Worm (Caenorhabditis elegans) whole organism, L2 larva: ENCODE results near the gene rad-54.L2.

Experiments used
- C34F6.9 ChIP-seq: fragments of 150-350 bp; optimal IDR thresholded peaks from 2 replicates; lab custom pipeline; 2014; ENCODE audit warnings: missing biosample characterization, missing genetic modification characterization
- F13H6.1 ChIP-seq: sonication (generic microtip); optimal IDR thresholded peaks from 2 replicates; lab custom pipeline; 2016; ENCODE audit warnings: missing genetic modification characterization, missing compliant biosample characterization
- Y55F3AM.14 ChIP-seq: fragments of 200-800 bp; sonication (Bioruptor generic); optimal IDR thresholded peaks from 2 replicates; lab custom pipeline; 2018; ENCODE audit warnings: mild to moderate bottlenecking, missing genetic modification characterization, missing compliant biosample characterization
- ZK546.5 ChIP-seq: sonication (generic microtip); optimal IDR thresholded peaks from 2 replicates; lab custom pipeline; 2017; ENCODE audit warnings: missing biosample characterization, missing genetic modification characterization
- alr-1 ChIP-seq: fragments of 150-350 bp; optimal IDR thresholded peaks from 2 replicates; lab custom pipeline; 2014; ENCODE audit warnings: missing biosample characterization, missing genetic modification characterization
- aly-2 ChIP-seq: fragments of 150-350 bp; optimal IDR thresholded peaks from 2 replicates; lab custom pipeline; 2014; ENCODE audit warnings: missing biosample characterization, missing genetic modification characterization
- ama-1 ChIP-seq: fragments of 150-350 bp; optimal IDR thresholded peaks from 2 replicates; lab custom pipeline; 2018; ENCODE audit warnings: inconsistent platforms
- blmp-1 ChIP-seq: sonication (generic microtip); optimal IDR thresholded peaks from 2 replicates; lab custom pipeline; 2017; ENCODE audit warnings: missing genetic modification characterization, mild to moderate bottlenecking, missing compliant biosample characterization, antibody characterized with exemption, moderate library complexity; ENCODE audit not compliant: insufficient read depth
- ceh-16 ChIP-seq: fragments of 150-350 bp; optimal IDR thresholded peaks from 2 replicates; lab custom pipeline; 2014; ENCODE audit warnings: missing biosample characterization, missing genetic modification characterization
- ceh-82 ChIP-seq: fragments of 150-350 bp; optimal IDR thresholded peaks from 2 replicates; lab custom pipeline; 2014; ENCODE audit warnings: missing biosample characterization, missing genetic modification characterization
- crh-2 ChIP-seq: sonication (generic microtip); optimal IDR thresholded peaks from 2 replicates; lab custom pipeline; 2017; ENCODE audit warnings: missing biosample characterization, missing genetic modification characterization
- dmd-4 ChIP-seq: sonication (generic microtip); optimal IDR thresholded peaks from 2 replicates; lab custom pipeline; 2017; ENCODE audit warnings: missing biosample characterization, missing genetic modification characterization
- egl-27 ChIP-seq: sonication (generic microtip); optimal IDR thresholded peaks from 3 replicates; lab custom pipeline; 2017; ENCODE audit warnings: missing biosample characterization, missing genetic modification reagents, missing genetic modification characterization
- elt-1 ChIP-seq: fragments of 150-350 bp; optimal IDR thresholded peaks from 2 replicates; lab custom pipeline; 2014; ENCODE audit warnings: missing biosample characterization, missing genetic modification characterization
- elt-3 ChIP-seq: sonication (generic microtip); optimal IDR thresholded peaks from 2 replicates; lab custom pipeline; 2017; ENCODE audit warnings: missing biosample characterization, missing genetic modification characterization
- fos-1 ChIP-seq: fragments of 150-350 bp; optimal IDR thresholded peaks from 2 replicates; lab custom pipeline; 2014; ENCODE audit warnings: missing biosample characterization, missing genetic modification characterization
- gmeb-1 ChIP-seq: fragments of 150-350 bp; optimal IDR thresholded peaks from 2 replicates; lab custom pipeline; 2014; ENCODE audit warnings: missing biosample characterization, missing genetic modification characterization
- lin-11 ChIP-seq: fragments of 150-350 bp; sonication (generic microtip); optimal IDR thresholded peaks from 2 replicates; lab custom pipeline; 2014; ENCODE audit warnings: missing biosample characterization, missing genetic modification characterization, inconsistent platforms, mixed read lengths
- lin-13 ChIP-seq: fragments of 150-350 bp; optimal IDR thresholded peaks from 2 replicates; lab custom pipeline; 2014; ENCODE audit warnings: missing biosample characterization, missing genetic modification reagents, missing genetic modification characterization
- lin-39 ChIP-seq: fragments of 150-350 bp; optimal IDR thresholded peaks from 2 replicates; lab custom pipeline; 2014; ENCODE audit warnings: missing biosample characterization, missing genetic modification reagents, missing genetic modification characterization
- lsy-2 ChIP-seq, 2 experiments: fragments of 150-350 bp in 1 of 2; sonication (generic microtip) in 1 of 2; optimal IDR thresholded peaks; 2 replicates each; lab custom pipeline; 2014 to 2017; ENCODE audit warnings: missing biosample characterization in 2 of 2, missing genetic modification characterization in 2 of 2
- mab-5 ChIP-seq: fragments of 150-350 bp; optimal IDR thresholded peaks from 2 replicates; lab custom pipeline; 2014; ENCODE audit warnings: missing biosample characterization, missing genetic modification characterization
- mbf-1 ChIP-seq: sonication (generic microtip); optimal IDR thresholded peaks from 2 replicates; lab custom pipeline; 2017; ENCODE audit warnings: missing biosample characterization, missing genetic modification characterization
- nhr-10 ChIP-seq: sonication (generic microtip); optimal IDR thresholded peaks from 2 replicates; lab custom pipeline; 2017; ENCODE audit warnings: missing biosample characterization, missing genetic modification characterization
- nhr-12 ChIP-seq: fragments of 150-350 bp; optimal IDR thresholded peaks from 2 replicates; lab custom pipeline; 2014; ENCODE audit warnings: missing biosample characterization, missing genetic modification characterization
- nhr-129 ChIP-seq: fragments of 150-350 bp; optimal IDR thresholded peaks from 2 replicates; lab custom pipeline; 2014; ENCODE audit warnings: missing biosample characterization, missing genetic modification characterization
- nhr-21 ChIP-seq: fragments of 150-350 bp; optimal IDR thresholded peaks from 2 replicates; lab custom pipeline; 2014; ENCODE audit warnings: missing biosample characterization, missing genetic modification characterization
- nhr-23 ChIP-seq: fragments of 150-350 bp; optimal IDR thresholded peaks from 2 replicates; lab custom pipeline; 2014; ENCODE audit warnings: missing biosample characterization, missing genetic modification reagents, missing genetic modification characterization
- nhr-237 ChIP-seq: fragments of 150-350 bp; optimal IDR thresholded peaks from 2 replicates; lab custom pipeline; 2014; ENCODE audit warnings: missing biosample characterization, missing genetic modification characterization
- nhr-25 ChIP-seq: fragments of 150-350 bp; sonication (generic microtip); optimal IDR thresholded peaks from 3 replicates; lab custom pipeline; 2014; ENCODE audit warnings: missing biosample characterization, missing genetic modification characterization
- nhr-6 ChIP-seq: fragments of 150-350 bp; optimal IDR thresholded peaks from 2 replicates; lab custom pipeline; 2014; ENCODE audit warnings: missing biosample characterization, missing genetic modification characterization
- nhr-77 ChIP-seq: fragments of 150-350 bp; optimal IDR thresholded peaks from 2 replicates; lab custom pipeline; 2014; ENCODE audit warnings: missing biosample characterization, missing genetic modification characterization
- peb-1 ChIP-seq: fragments of 150-350 bp; optimal IDR thresholded peaks from 2 replicates; lab custom pipeline; 2014; ENCODE audit warnings: missing biosample characterization, missing genetic modification characterization
- sem-4 ChIP-seq: fragments of 150-350 bp; optimal IDR thresholded peaks from 2 replicates; lab custom pipeline; 2014; ENCODE audit warnings: missing biosample characterization, missing genetic modification reagents, missing genetic modification characterization
- skn-1 ChIP-seq: sonication (generic microtip); optimal IDR thresholded peaks from 2 replicates; lab custom pipeline; 2017; ENCODE audit warnings: missing biosample characterization, missing genetic modification characterization
- sma-3 ChIP-seq: sonication (generic microtip); optimal IDR thresholded peaks from 2 replicates; lab custom pipeline; 2016; ENCODE audit warnings: missing genetic modification reagents, missing genetic modification characterization, missing compliant biosample characterization
- sma-9 ChIP-seq, 2 experiments: fragments of 150-350 bp in 1 of 2; sonication (generic microtip) in 1 of 2; optimal IDR thresholded peaks; 2 replicates each; lab custom pipeline; 2014 to 2016; ENCODE audit warnings: missing genetic modification characterization in 2 of 2, mild to moderate bottlenecking in 1 of 2, missing biosample characterization in 1 of 2, missing compliant biosample characterization in 1 of 2, missing genetic modification reagents in 1 of 2, moderate library complexity in 1 of 2
- snpc-4 ChIP-seq: fragments of 150-350 bp; optimal IDR thresholded peaks from 2 replicates; lab custom pipeline; 2014; ENCODE audit warnings: missing biosample characterization, missing genetic modification characterization
- unc-39 ChIP-seq: fragments of 150-350 bp; optimal IDR thresholded peaks from 2 replicates; lab custom pipeline; 2014; ENCODE audit warnings: missing biosample characterization, missing genetic modification characterization
- unc-55 ChIP-seq: fragments of 150-350 bp; sonication (generic microtip); optimal IDR thresholded peaks from 3 replicates; lab custom pipeline; 2014; ENCODE audit warnings: missing biosample characterization, missing genetic modification reagents, missing genetic modification characterization
- unc-62 ChIP-seq: fragments of 150-350 bp; optimal IDR thresholded peaks from 2 replicates; lab custom pipeline; 2014; ENCODE audit warnings: missing biosample characterization, missing genetic modification reagents, missing genetic modification characterization
- zag-1 ChIP-seq: fragments of 150-350 bp; optimal IDR thresholded peaks from 2 replicates; lab custom pipeline; 2014; ENCODE audit warnings: missing biosample characterization, missing genetic modification characterization
- ztf-1 ChIP-seq: fragments of 200-800 bp; sonication (Bioruptor generic); conservative IDR thresholded peaks from 2 replicates; pipeline ENCODE4 v1.3.6; 2022; ENCODE audit warnings: missing genetic modification characterization, missing compliant biosample characterization
- ztf-11 ChIP-seq: sonication (generic microtip); optimal IDR thresholded peaks from 2 replicates; lab custom pipeline; 2017; ENCODE audit warnings: missing biosample characterization, missing genetic modification characterization
- ztf-4 ChIP-seq: fragments of 150-350 bp; optimal IDR thresholded peaks from 2 replicates; lab custom pipeline; 2014; ENCODE audit warnings: missing biosample characterization, missing genetic modification characterization

Gene rad-54.L2

ce11 chrIV:8886228-8886627, 7.6 kb upstream of the rad-54.L2 start, which contains the start of gene C09G9.5:
Gene C09G9.5 (plus strand): TSS chrIV:8886528.
- no peak for TF ChIP-seq ama-1 (lab: Kevin White, UChicago)
- TF ChIP-seq unc-62 (GFP tag; lab: Kevin White, UChicago), result no peak
- no peak for TF ChIP-seq alr-1 (tag; lab: Kevin White, UChicago)

- TF ChIP-seq nhr-25 (tag; lab: Kevin White, UChicago), result no peak
- no peak for TF ChIP-seq sma-3
- TF ChIP-seq ztf-4 (tag; lab: Kevin White, UChicago), result no peak
- TF ChIP-seq ZK546.5 (tag; lab: Kevin White, UChicago), result no peak
- TF ChIP-seq crh-2 (tag; lab: Kevin White, UChicago), result no peak
- no peak for TF ChIP-seq skn-1 (tag; lab: Kevin White, UChicago)
- TF ChIP-seq nhr-21, result no peak
- TF ChIP-seq nhr-237, result no peak
- no peak for TF ChIP-seq snpc-4 (tag; lab: Kevin White, UChicago)
- no peak for TF ChIP-seq mab-5
- no peak for TF ChIP-seq ama-1 (lab: Kevin White, UChicago)
- no peak for TF ChIP-seq F13H6.1 (tag; lab: Kevin White, UChicago)
- no peak for TF ChIP-seq nhr-12 (tag; lab: Kevin White, UChicago)
- TF ChIP-seq elt-3 (tag; lab: Kevin White, UChicago), result no peak
- no peak for TF ChIP-seq lin-11 (tag; lab: Kevin White, UChicago)
- no peak for TF ChIP-seq ceh-16 (tag; lab: Kevin White, UChicago)
- no peak for TF ChIP-seq fos-1
- no peak for TF ChIP-seq nhr-129 (tag; lab: Kevin White, UChicago)
- TF ChIP-seq Y55F3AM.14 (GFP tag; lab: Kevin White, UChicago), result no peak
- no peak for TF ChIP-seq egl-27 (tag; lab: Kevin White, UChicago)
These were observed 5.3 kb upstream of the rad-54.L2 start, which contains the start of gene oma-1 for ce11 chrIV:8888525-8889026. Gene oma-1 (plus strand): TSS chrIV:8888976.

ce11 chrIV:8891131-8891530, 2.7 kb upstream of the rad-54.L2 start, which contains the start of gene spr-2:
Gene spr-2 (plus strand): TSS chrIV:8891462.
- no peak for TF ChIP-seq nhr-23 (tag; lab: Kevin White, UChicago)
- no peak for TF ChIP-seq Y55F3AM.14 (GFP tag; lab: Kevin White, UChicago)
- peak; percentile 89 for TF ChIP-seq gmeb-1
- no peak for TF ChIP-seq egl-27 (tag; lab: Kevin White, UChicago)
- no peak for TF ChIP-seq ztf-11 (tag; lab: Kevin White, UChicago)
- TF ChIP-seq lin-11 (tag; lab: Kevin White, UChicago), result peak; percentile 38
- peak; percentile 4 for TF ChIP-seq ztf-4 (tag; lab: Kevin White, UChicago)
- peak; percentile 40 for TF ChIP-seq fos-1
- no peak for TF ChIP-seq nhr-237
- TF ChIP-seq elt-1 (tag; lab: Kevin White, UChicago), result no peak
- TF ChIP-seq nhr-25 (tag; lab: Kevin White, UChicago), result peak; percentile 71
- no peak for TF ChIP-seq aly-2
- TF ChIP-seq crh-2 (tag; lab: Kevin White, UChicago), result peak; percentile 80
- no peak for TF ChIP-seq ceh-16 (tag; lab: Kevin White, UChicago)
- TF ChIP-seq sem-4 (tag; lab: Kevin White, UChicago), result peak; percentile 56
- TF ChIP-seq unc-62 (GFP tag; lab: Kevin White, UChicago), result no peak
- peak; percentile 60 to 90 for TF ChIP-seq lsy-2 (tag; optimal IDR thresholded peaks at IDR 0.05; lab: Kevin White, UChicago)
- TF ChIP-seq skn-1 (tag; lab: Kevin White, UChicago), result no peak
- no peak for TF ChIP-seq nhr-77
- peak; percentile 70 for TF ChIP-seq sma-3
- no peak for TF ChIP-seq ceh-82 (tag; lab: Kevin White, UChicago)
- TF ChIP-seq alr-1 (tag; lab: Kevin White, UChicago), result no peak
- peak; percentile 32 for TF ChIP-seq nhr-10
- peak; percentile 91 for TF ChIP-seq C34F6.9 (tag; lab: Kevin White, UChicago)
- peak; percentile 67 for TF ChIP-seq F13H6.1 (tag; lab: Kevin White, UChicago)
- peak; percentile 90 for TF ChIP-seq unc-55 (GFP tag; lab: Kevin White, UChicago)
- TF ChIP-seq lin-39 (tag; lab: Kevin White, UChicago), result no peak
- TF ChIP-seq ztf-1, result no peak
- TF ChIP-seq snpc-4 (tag; lab: Kevin White, UChicago), result peak; percentile 25
- TF ChIP-seq nhr-12 (tag; lab: Kevin White, UChicago), result no peak
- no peak for TF ChIP-seq blmp-1 (tag; lab: Kevin White, UChicago)
- TF ChIP-seq zag-1 (tag; lab: Kevin White, UChicago), result no peak
- no peak for TF ChIP-seq ama-1 (lab: Kevin White, UChicago)
- TF ChIP-seq peb-1, result no peak
- peak; percentile 72 for TF ChIP-seq nhr-129 (tag; lab: Kevin White, UChicago)
- no peak for TF ChIP-seq dmd-4
- TF ChIP-seq unc-39 (tag; lab: Kevin White, UChicago), result no peak
- TF ChIP-seq nhr-6 (tag; lab: Kevin White, UChicago), result peak; percentile 62
- peak; percentile 75 for TF ChIP-seq sma-9 (GFP tag; optimal IDR thresholded peaks at IDR 0.05; lab: Kevin White, UChicago)
- no peak for TF ChIP-seq sma-9 (tag; optimal IDR thresholded peaks at IDR 0.05; lab: Kevin White, UChicago)
- peak; percentile 72 for TF ChIP-seq lin-13 (GFP tag; lab: Kevin White, UChicago)
- peak; percentile 20 for TF ChIP-seq mab-5
- TF ChIP-seq mbf-1 (tag; lab: Kevin White, UChicago), result no peak
- peak; percentile 56 for TF ChIP-seq nhr-21
- no peak for TF ChIP-seq elt-3 (tag; lab: Kevin White, UChicago)
- TF ChIP-seq, all 48 proteins: peak for 20
